Worm (Caenorhabditis elegans): ENCODE measurements around the gene gcy-21.

Gene gcy-21

ce11 chrII:2627154-2627799, 32.2 kb upstream of the gcy-21 start, which contains the start of gene sri-71:
Gene sri-71 (plus strand): TSS chrII:2627749.
- TF ChIP-seq ets-7 (tag; optimal IDR thresholded peaks at IDR 0.05), result no peak
- no peak for TF ChIP-seq tbx-11 (GFP tag; IDR thresholded peaks at IDR 0.05)
- no peak for TF ChIP-seq ceh-13 (GFP tag; optimal IDR thresholded peaks at IDR 0.05)
- TF ChIP-seq flt-1 (GFP tag; IDR thresholded peaks at IDR 0.05), result no peak
- no peak for TF ChIP-seq hnd-1 (tag; optimal IDR thresholded peaks at IDR 0.05)
- no peak for TF ChIP-seq scrt-1 (GFP tag; IDR thresholded peaks at IDR 0.05)
- TF ChIP-seq sea-1 (GFP tag; conservative IDR thresholded peaks at IDR 0.05), result no peak
- TF ChIP-seq F13C5.2 (tag; optimal IDR thresholded peaks at IDR 0.05), result no peak
- no peak for TF ChIP-seq tra-4 (tag; optimal IDR thresholded peaks at IDR 0.05)
- no peak for TF ChIP-seq ama-1 (optimal IDR thresholded peaks at IDR 0.05)
- no peak for TF ChIP-seq tbx-37 (GFP tag; conservative IDR thresholded peaks at IDR 0.05)
- no peak for TF ChIP-seq B0310.2 (tag; optimal IDR thresholded peaks at IDR 0.05)
- TF ChIP-seq hmbx-1 (tag; optimal IDR thresholded peaks at IDR 0.05), result no peak
- no peak for TF ChIP-seq aly-1 (tag; optimal IDR thresholded peaks at IDR 0.05)
- TF ChIP-seq ceh-36 (tag; optimal IDR thresholded peaks at IDR 0.05), result no peak

- TF ChIP-seq tra-4 (tag; optimal IDR thresholded peaks at IDR 0.05) (no peak), hnd-1 (tag; optimal IDR thresholded peaks at IDR 0.05) (no peak), ceh-36 (tag; optimal IDR thresholded peaks at IDR 0.05) (no peak), tbx-11 (GFP tag; IDR thresholded peaks at IDR 0.05) (no peak), hmg-4 (GFP tag; optimal IDR thresholded peaks at IDR 0.05) (no peak), ceh-13 (GFP tag; optimal IDR thresholded peaks at IDR 0.05) (no peak), flt-1 (GFP tag; IDR thresholded peaks at IDR 0.05) (no peak), tbx-37 (GFP tag; conservative IDR thresholded peaks at IDR 0.05) (no peak), hmbx-1 (tag; optimal IDR thresholded peaks at IDR 0.05) (no peak), ets-7 (tag; optimal IDR thresholded peaks at IDR 0.05) (no peak), pes-1 (GFP tag; IDR thresholded peaks at IDR 0.05) (no peak), ama-1 (optimal IDR thresholded peaks at IDR 0.05) (no peak), scrt-1 (GFP tag; IDR thresholded peaks at IDR 0.05) (no peak), sea-1 (GFP tag; conservative IDR thresholded peaks at IDR 0.05) (no peak), B0310.2 (tag; optimal IDR thresholded peaks at IDR 0.05) (no peak), F13C5.2 (tag; optimal IDR thresholded peaks at IDR 0.05) (no peak)
These were observed 31.1 kb upstream of the gcy-21 start for ce11 chrII:2628401-2628800.

- no peak for TF ChIP-seq aly-1 (tag; optimal IDR thresholded peaks at IDR 0.05)
- TF ChIP-seq scrt-1 (GFP tag; IDR thresholded peaks at IDR 0.05), result no peak
- TF ChIP-seq tra-4 (tag; optimal IDR thresholded peaks at IDR 0.05), result no peak
- no peak for TF ChIP-seq hnd-1 (tag; optimal IDR thresholded peaks at IDR 0.05)
- no peak for TF ChIP-seq ets-7 (tag; optimal IDR thresholded peaks at IDR 0.05)
- TF ChIP-seq hmbx-1 (tag; optimal IDR thresholded peaks at IDR 0.05), result no peak
- no peak for TF ChIP-seq ama-1 (optimal IDR thresholded peaks at IDR 0.05)
- TF ChIP-seq tbx-37 (GFP tag; conservative IDR thresholded peaks at IDR 0.05), result no peak
These were observed 30.2 kb upstream of the gcy-21 start, which contains the start of gene sri-37 for ce11 chrII:2629270-2629669. Gene sri-37 (plus strand): TSS chrII:2629570.

ce11 chrII:2631169-2631568, 28.3 kb upstream of the gcy-21 start, which contains the start of gene D2062.1:
Gene D2062.1 (plus strand): TSS chrII:2631469.
- TF ChIP-seq ama-1 (optimal IDR thresholded peaks at IDR 0.05) (no peak), tbx-37 (GFP tag; conservative IDR thresholded peaks at IDR 0.05) (no peak), pes-1 (GFP tag; IDR thresholded peaks at IDR 0.05) (no peak), scrt-1 (GFP tag; IDR thresholded peaks at IDR 0.05) (no peak), hnd-1 (tag; optimal IDR thresholded peaks at IDR 0.05) (no peak), aly-1 (tag; optimal IDR thresholded peaks at IDR 0.05) (no peak), tra-4 (tag; optimal IDR thresholded peaks at IDR 0.05) (no peak), hmbx-1 (tag; optimal IDR thresholded peaks at IDR 0.05) (no peak), sea-1 (GFP tag; conservative IDR thresholded peaks at IDR 0.05) (no peak), flt-1 (GFP tag; IDR thresholded peaks at IDR 0.05) (no peak), F13C5.2 (tag; optimal IDR thresholded peaks at IDR 0.05) (no peak), ets-7 (tag; optimal IDR thresholded peaks at IDR 0.05) (no peak), B0310.2 (tag; optimal IDR thresholded peaks at IDR 0.05) (no peak), ceh-36 (tag; optimal IDR thresholded peaks at IDR 0.05) (no peak), tbx-11 (GFP tag; IDR thresholded peaks at IDR 0.05) (no peak), ceh-13 (GFP tag; optimal IDR thresholded peaks at IDR 0.05) (no peak), hmg-4 (GFP tag; optimal IDR thresholded peaks at IDR 0.05) (no peak)

ce11 chrII:2632194-2632593, 27.3 kb upstream of the gcy-21 start:
- TF ChIP-seq ceh-36 (tag; optimal IDR thresholded peaks at IDR 0.05), result peak; percentile 76

- TF ChIP-seq tra-4 (tag; optimal IDR thresholded peaks at IDR 0.05), result no peak
- no peak for TF ChIP-seq ceh-13 (GFP tag; optimal IDR thresholded peaks at IDR 0.05)
- TF ChIP-seq sea-1 (GFP tag; conservative IDR thresholded peaks at IDR 0.05), result no peak
- no peak for TF ChIP-seq ceh-36 (tag; optimal IDR thresholded peaks at IDR 0.05)
- TF ChIP-seq hnd-1 (tag; optimal IDR thresholded peaks at IDR 0.05), result no peak
- TF ChIP-seq aly-1 (tag; optimal IDR thresholded peaks at IDR 0.05), result no peak
- TF ChIP-seq B0310.2 (tag; optimal IDR thresholded peaks at IDR 0.05), result no peak
- no peak for TF ChIP-seq scrt-1 (GFP tag; IDR thresholded peaks at IDR 0.05)
- no peak for TF ChIP-seq ets-7 (tag; optimal IDR thresholded peaks at IDR 0.05)
- no peak for TF ChIP-seq hmbx-1 (tag; optimal IDR thresholded peaks at IDR 0.05)
- no peak for TF ChIP-seq pes-1 (GFP tag; IDR thresholded peaks at IDR 0.05)
- no peak for TF ChIP-seq tbx-11 (GFP tag; IDR thresholded peaks at IDR 0.05)
- no peak for TF ChIP-seq flt-1 (GFP tag; IDR thresholded peaks at IDR 0.05)
- no peak for TF ChIP-seq hmg-4 (GFP tag; optimal IDR thresholded peaks at IDR 0.05)
- TF ChIP-seq F13C5.2 (tag; optimal IDR thresholded peaks at IDR 0.05), result no peak
These were observed 22.1 kb upstream of the gcy-21 start, which contains the start of gene F22E5.21 for ce11 chrII:2637359-2637758. Gene F22E5.21 (minus strand): TSS chrII:2637459.

- TF ChIP-seq ceh-13 (GFP tag; optimal IDR thresholded peaks at IDR 0.05) (no peak), sea-1 (GFP tag; conservative IDR thresholded peaks at IDR 0.05) (no peak), B0310.2 (tag; optimal IDR thresholded peaks at IDR 0.05) (no peak), hnd-1 (tag; optimal IDR thresholded peaks at IDR 0.05) (no peak), ceh-36 (tag; optimal IDR thresholded peaks at IDR 0.05) (no peak), tra-4 (tag; optimal IDR thresholded peaks at IDR 0.05) (no peak)
These were observed 21.4 kb upstream of the gcy-21 start, which contains the start of gene F22E5.9 for ce11 chrII:2638062-2638461. Gene F22E5.9 (plus strand): TSS chrII:2638388.
